Worm (Caenorhabditis elegans): Measurements from ENCODE around the gene F56C3.7.

The F56C3.7 gene

DNA sequence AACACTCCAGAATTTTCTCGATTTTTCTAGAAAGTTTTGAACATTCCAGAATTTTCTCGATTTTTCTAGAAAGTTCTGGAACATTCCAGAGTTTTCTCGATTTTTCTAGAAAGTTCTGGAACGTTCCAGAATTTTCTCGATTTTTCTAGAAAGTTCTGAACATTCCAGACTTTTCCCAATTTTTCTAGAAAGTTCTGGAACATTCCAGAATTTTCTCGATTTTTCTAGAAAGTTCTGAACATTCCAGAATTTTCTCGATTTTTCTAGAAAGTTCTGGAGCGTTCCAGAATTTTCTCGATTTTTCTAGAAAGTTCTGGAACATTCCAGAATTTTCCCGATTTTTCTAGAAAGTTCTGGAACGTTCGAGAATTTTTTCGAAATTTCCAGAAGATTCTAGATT is 4.5 kb upstream of the F56C3.7 start (continued):
- TF ChIP-seq egrh-3 (GFP tag; IDR thresholded peaks at IDR 0.05) (peak; percentile 96), hsf-1 (GFP tag; IDR thresholded peaks at IDR 0.05) (peak; percentile 100), ceh-40 (GFP tag; IDR thresholded peaks at IDR 0.05) (peak; percentile 97), aptf-2 (GFP tag; conservative IDR thresholded peaks at IDR 0.05) (peak; percentile 91), aptf-3 (GFP tag; IDR thresholded peaks at IDR 0.05) (peak; percentile 100), attf-3 (GFP tag; conservative IDR thresholded peaks at IDR 0.05) (peak; percentile 63), D2030.7 (GFP tag; IDR thresholded peaks at IDR 0.05) (peak; percentile 99)

DNA sequence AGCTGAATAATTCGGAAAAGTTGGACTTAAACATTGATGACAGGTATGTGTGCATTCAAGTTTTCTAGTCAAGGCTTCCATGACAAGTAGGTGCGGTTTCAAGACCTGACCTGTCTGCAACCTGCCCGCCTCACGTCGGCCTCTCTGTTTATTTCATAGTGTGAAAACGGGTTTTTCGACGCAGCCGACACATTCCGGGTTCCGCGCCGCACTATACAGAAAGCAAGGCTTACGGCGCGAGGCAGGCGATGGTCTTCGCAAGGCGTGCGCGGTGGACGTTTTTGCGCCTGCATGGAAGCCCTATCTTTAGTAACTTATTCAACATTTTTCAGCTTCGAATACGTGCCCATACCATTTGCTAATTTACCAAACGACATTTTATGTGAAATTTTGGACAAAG is 1.9 kb upstream of the F56C3.7 start:
- TF ChIP-seq B0261.1 (tag; optimal IDR thresholded peaks at IDR 0.05) = no peak
- TF ChIP-seq hmg-1.2 (GFP tag; IDR thresholded peaks at IDR 0.05) = peak; percentile 29; the same call in 1 of the 2 replicates
- no peak for TF ChIP-seq snpc-4 (GFP tag; optimal IDR thresholded peaks at IDR 0.05)
- TF ChIP-seq snpc-4 (tag; optimal IDR thresholded peaks at IDR 0.05) = peak in 2 of 4 experiments; percentile 83 to 89
- TF ChIP-seq B0336.3 (GFP tag; IDR thresholded peaks at IDR 0.05) = no peak
- no peak for TF ChIP-seq unc-62 (GFP tag; optimal IDR thresholded peaks at IDR 0.05)
- peak; percentile 63 for TF ChIP-seq zfh-2 (GFP tag; conservative IDR thresholded peaks at IDR 0.05)

DNA sequence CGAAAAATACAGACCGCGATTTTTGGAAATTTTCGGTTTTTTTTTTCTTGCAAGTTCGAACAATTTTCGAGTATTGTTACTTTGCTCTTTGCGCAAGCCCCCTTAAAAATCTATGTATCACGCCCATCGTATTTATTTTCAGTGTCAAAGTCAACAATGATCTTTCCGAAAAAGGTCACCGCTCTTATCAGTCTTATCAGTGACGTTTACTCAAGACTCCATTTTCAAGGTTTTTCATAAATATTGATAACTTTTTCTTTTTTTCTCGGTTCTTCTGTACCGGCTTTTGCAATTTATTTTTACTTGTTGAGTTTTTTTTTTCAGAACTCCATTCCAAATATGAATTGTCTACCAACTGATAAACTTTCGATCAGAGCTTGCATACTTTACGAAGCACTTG is 1.1 kb upstream of the F56C3.7 start, which contains the start of gene fbxa-190:
Gene fbxa-190 (plus strand): TSS at position 325 of the 400 bp plus-strand sequence.
- peak; percentile 51 for TF ChIP-seq nhr-80 (tag; optimal IDR thresholded peaks at IDR 0.05)
- TF ChIP-seq dpl-1 (GFP tag; optimal IDR thresholded peaks at IDR 0.05) = no peak
- no peak for TF ChIP-seq snpc-3.4 (tag; optimal IDR thresholded peaks at IDR 0.05)

DNA sequence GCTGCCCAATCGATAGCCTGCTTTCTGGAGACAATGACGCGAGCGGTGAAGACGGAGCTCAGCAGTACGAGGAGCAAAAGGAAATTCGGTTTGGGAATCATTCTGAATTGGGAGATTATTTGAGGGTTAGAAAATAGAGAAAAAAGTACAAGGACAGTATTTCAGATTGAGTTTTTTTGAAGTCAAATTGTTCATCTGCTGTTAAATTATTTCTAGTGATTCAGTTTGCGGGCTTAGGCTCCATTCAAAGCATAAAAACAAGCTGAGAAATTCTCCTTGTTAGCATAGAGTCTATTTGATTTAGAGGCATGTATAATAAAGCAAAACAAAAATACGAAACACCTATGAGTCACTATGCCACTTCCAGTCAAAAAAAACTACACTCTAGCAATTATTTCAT is 3.2 kb downstream of the F56C3.7 start, which contains the start of gene dgn-2:
Gene dgn-2 (minus strand): TSS at position 101 of the 400 bp plus-strand sequence.
- no peak for TF ChIP-seq atf-7 (tag; optimal IDR thresholded peaks at IDR 0.05)
- no peak for TF ChIP-seq ceh-40 (GFP tag; IDR thresholded peaks at IDR 0.05)
- no peak for TF ChIP-seq ceh-58 (GFP tag; IDR thresholded peaks at IDR 0.05)
- no peak for TF ChIP-seq efl-1 (GFP tag; optimal IDR thresholded peaks at IDR 0.05)
- TF ChIP-seq athp-1 (tag; optimal IDR thresholded peaks at IDR 0.05) = no peak
- no peak for TF ChIP-seq him-1 (tag; optimal IDR thresholded peaks at IDR 0.05)
- no peak for TF ChIP-seq chd-7 (tag; optimal IDR thresholded peaks at IDR 0.05)
- no peak for TF ChIP-seq repo-1 (tag; optimal IDR thresholded peaks at IDR 0.05)

DNA sequence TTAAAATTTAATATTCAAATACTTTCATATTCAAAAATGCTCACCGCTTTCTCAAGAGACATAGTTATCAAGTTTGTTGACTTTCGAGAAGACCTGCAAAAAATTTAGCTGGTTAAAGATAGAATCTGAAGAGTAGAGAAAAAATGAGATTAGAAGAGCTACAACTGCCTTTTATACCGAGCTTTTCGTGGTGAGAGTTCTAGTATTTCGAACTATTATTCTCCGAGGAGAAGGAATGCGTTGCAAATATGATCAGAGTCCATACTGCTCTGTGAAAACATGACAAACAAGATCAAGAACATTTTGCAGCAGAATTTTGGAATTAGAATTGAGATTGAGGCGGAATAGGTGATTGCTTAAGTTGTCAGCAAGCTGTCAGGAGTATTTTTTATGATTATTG is 10.0 kb downstream of the F56C3.7 start, which contains the start of gene F56C3.4:
Gene F56C3.4 (minus strand): TSS at position 101 of the 400 bp plus-strand sequence.
- TF ChIP-seq F10E7.11 (tag; optimal IDR thresholded peaks at IDR 0.05) = no peak
- TF ChIP-seq aptf-2 (GFP tag; conservative IDR thresholded peaks at IDR 0.05) = no peak
- no peak for TF ChIP-seq ekl-4 (GFP tag; IDR thresholded peaks at IDR 0.05)
- no peak for TF ChIP-seq dox-1 (GFP tag; IDR thresholded peaks at IDR 0.05)
- TF ChIP-seq F57C9.4 (tag; optimal IDR thresholded peaks at IDR 0.05) = no peak
- no peak for TF ChIP-seq ccch-3 (GFP tag; optimal IDR thresholded peaks at IDR 0.05)
- TF ChIP-seq gei-17 (GFP tag; optimal IDR thresholded peaks at IDR 0.05) = no peak
- TF ChIP-seq unc-62 (GFP tag; optimal IDR thresholded peaks at IDR 0.05) = no peak
- TF ChIP-seq bed-2 (GFP tag; IDR thresholded peaks at IDR 0.05) = no peak
- no peak for TF ChIP-seq lin-40 (tag; optimal IDR thresholded peaks at IDR 0.05)
- TF ChIP-seq ZK185.1 (tag; optimal IDR thresholded peaks at IDR 0.05; ENCODE audit: poor library complexity, severe bottlenecking) = no peak
- no peak for TF ChIP-seq ets-4 (GFP tag; optimal IDR thresholded peaks at IDR 0.05)
- no peak for TF ChIP-seq hlh-12 (tag; optimal IDR thresholded peaks at IDR 0.05)
- no peak for TF ChIP-seq madf-3 (GFP tag; IDR thresholded peaks at IDR 0.05)
